Worm (Caenorhabditis elegans) whole organism, midembryonic: ENCODE results near the gene fbxb-16.

Experiments
- T22C8.4 ChIP-seq: fragments of 200-800 bp; sonication (Bioruptor generic); IDR thresholded peaks from 2 replicates; pipeline ENCODE4 v1.3.6; 2022; ENCODE audit warnings: missing genetic modification characterization, missing compliant biosample characterization
- cog-1 ChIP-seq: sonication (generic microtip); optimal IDR thresholded peaks from 2 replicates; lab custom pipeline; 2016; ENCODE audit warnings: missing genetic modification characterization, missing compliant biosample characterization
- flt-1 ChIP-seq: fragments of 200-800 bp; sonication (Bioruptor generic); IDR thresholded peaks from 2 replicates; pipeline ENCODE4 v1.3.6; 2022; ENCODE audit warnings: missing genetic modification characterization, missing compliant biosample characterization
- klf-2 ChIP-seq: fragments of 200-800 bp; sonication (Bioruptor generic); conservative IDR thresholded peaks from 2 replicates; pipeline ENCODE4 v1.3.6; 2022; ENCODE audit warnings: missing genetic modification reagents, missing genetic modification characterization, missing compliant biosample characterization
- med-1 ChIP-seq: sonication (generic microtip); optimal IDR thresholded peaks from 2 replicates; lab custom pipeline; 2017; ENCODE audit warnings: missing genetic modification characterization, mild to moderate bottlenecking, missing compliant biosample characterization, antibody characterized with exemption, missing genetic modification reagents; ENCODE audit not compliant: insufficient read depth
- ref-1 ChIP-seq: fragments of 200-800 bp; sonication (Bioruptor generic); conservative IDR thresholded peaks from 2 replicates; pipeline ENCODE4 v1.3.6; 2022; ENCODE audit warnings: missing genetic modification reagents, missing genetic modification characterization, missing compliant biosample characterization
- tab-1 ChIP-seq: fragments of 200-800 bp; sonication (Bioruptor generic); IDR thresholded peaks from 2 replicates; pipeline ENCODE4 v1.3.6; 2022; ENCODE audit warnings: missing genetic modification characterization, missing compliant biosample characterization
- ztf-23 ChIP-seq: fragments of 200-800 bp; sonication (Bioruptor generic); IDR thresholded peaks from 2 replicates; pipeline ENCODE4 v1.3.6; 2022; ENCODE audit warnings: missing genetic modification reagents, missing genetic modification characterization, missing compliant biosample characterization
- ztf-29 ChIP-seq: fragments of 200-800 bp; sonication (Bioruptor generic); IDR thresholded peaks from 2 replicates; pipeline ENCODE4 v1.3.6; 2022; ENCODE audit warnings: missing genetic modification reagents, missing genetic modification characterization, missing compliant biosample characterization

The fbxb-16 gene

DNA sequence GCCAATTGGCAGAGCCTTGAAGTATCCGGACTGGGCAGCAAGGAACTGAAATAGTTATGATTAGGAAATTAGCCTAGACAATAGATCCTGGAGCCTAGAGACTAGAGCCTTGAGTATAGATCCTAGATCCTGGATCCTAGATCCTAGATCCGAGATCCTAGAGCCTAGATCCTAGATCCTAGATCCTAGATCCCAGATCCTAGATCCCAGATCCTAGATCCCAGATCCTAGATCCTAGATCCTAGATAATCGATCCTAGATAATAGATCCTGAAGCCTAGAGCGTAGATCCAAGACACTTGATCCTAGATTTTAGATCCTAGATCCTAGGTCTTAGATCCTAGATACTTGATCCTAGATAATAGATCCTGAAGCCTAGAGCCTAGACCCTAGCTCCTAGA is 46.7 kb downstream of the fbxb-16 start:
- no peak for TF ChIP-seq ref-1 (GFP tag; lab: Robert Waterston, UW)
- TF ChIP-seq ztf-23 = no peak
- TF ChIP-seq klf-2 (GFP tag; lab: Robert Waterston, UW) = no peak
- TF ChIP-seq flt-1 = no peak
- no peak for TF ChIP-seq T22C8.4 (GFP tag; lab: Robert Waterston, UW)
- TF ChIP-seq tab-1 = no peak
- no peak for TF ChIP-seq ztf-29 (GFP tag; lab: Robert Waterston, UW)
- no peak for TF ChIP-seq med-1
- no peak for TF ChIP-seq cog-1 (tag; lab: Kevin White, UChicago)

DNA sequence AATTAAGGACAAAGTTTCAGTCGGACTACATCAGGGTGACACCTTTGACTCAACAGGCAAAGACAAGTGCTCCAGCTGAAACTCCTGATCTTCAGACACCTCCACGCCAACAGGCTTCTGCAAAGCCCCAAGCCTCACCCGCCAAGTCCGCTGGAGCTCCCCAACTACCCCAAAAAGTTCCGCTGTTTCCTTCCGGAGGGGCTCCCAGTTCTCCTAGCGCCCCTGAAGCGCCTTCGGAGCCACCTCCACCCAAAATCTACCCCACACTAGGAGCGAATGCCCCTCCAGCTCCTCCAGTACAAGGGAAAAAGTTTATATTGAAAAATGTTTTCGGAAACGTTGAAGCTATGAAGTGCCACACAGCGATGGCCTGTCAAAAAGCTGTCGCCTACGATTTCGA is 48.7 kb downstream of the fbxb-16 start:
- no peak for TF ChIP-seq ztf-29 (GFP tag; lab: Robert Waterston, UW)
- no peak for TF ChIP-seq ref-1 (GFP tag; lab: Robert Waterston, UW)
- TF ChIP-seq med-1 = no peak
- no peak for TF ChIP-seq T22C8.4 (GFP tag; lab: Robert Waterston, UW)
- TF ChIP-seq tab-1 = no peak
- TF ChIP-seq flt-1 = no peak
- no peak for TF ChIP-seq klf-2 (GFP tag; lab: Robert Waterston, UW)
- TF ChIP-seq cog-1 (tag; lab: Kevin White, UChicago) = no peak
- TF ChIP-seq ztf-23 = no peak

DNA sequence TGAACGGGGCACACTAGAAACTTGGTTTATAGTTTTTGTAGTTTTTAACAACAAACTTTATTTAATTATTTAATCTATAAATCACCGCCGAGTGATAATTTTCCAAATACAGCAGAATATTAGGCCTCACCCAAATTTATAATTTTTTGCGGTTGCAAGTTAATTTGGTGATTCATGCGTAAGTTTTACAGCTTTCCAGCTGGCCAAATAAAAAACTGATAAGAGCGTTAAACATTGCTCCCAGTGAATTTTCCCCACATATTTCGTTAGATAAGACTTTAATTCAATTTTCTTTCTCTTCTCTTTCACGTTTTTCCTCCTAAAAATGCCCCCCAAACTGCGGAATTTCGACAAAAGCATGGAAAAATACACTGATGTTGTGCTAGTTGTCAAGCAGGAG is 50.2 kb downstream of the fbxb-16 start, which contains the start of gene bath-47:
TSS of gene bath-47 (plus strand) at position 305 of the 400 bp plus-strand sequence.
- TF ChIP-seq cog-1 (tag; lab: Kevin White, UChicago) (no peak), klf-2 (GFP tag; lab: Robert Waterston, UW) (no peak), ref-1 (GFP tag; lab: Robert Waterston, UW) (no peak), ztf-23 (no peak), T22C8.4 (GFP tag; lab: Robert Waterston, UW) (no peak), flt-1 (no peak), ztf-29 (GFP tag; lab: Robert Waterston, UW) (no peak)

DNA sequence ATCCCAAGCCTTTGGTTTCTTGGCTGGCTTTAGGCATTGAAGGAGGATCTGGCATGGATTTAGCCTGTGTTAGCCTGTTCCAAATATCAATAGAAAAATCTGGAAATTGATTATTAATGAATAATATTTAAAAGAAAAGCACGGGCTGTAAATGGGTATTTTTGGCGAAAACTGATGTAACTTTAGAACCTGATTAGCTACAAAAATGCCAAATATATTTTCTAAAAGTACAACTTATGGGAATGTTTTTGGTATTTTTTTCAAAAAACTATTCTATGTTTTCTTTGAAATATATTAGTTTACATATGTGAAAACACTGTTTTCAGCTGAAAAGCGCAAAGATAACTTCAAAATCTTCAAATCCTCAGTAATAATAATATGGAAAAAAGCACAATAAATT is 51.0 kb downstream of the fbxb-16 start, which contains the start of gene bath-26:
TSS of gene bath-26 (minus strand) at position 101 of the 400 bp plus-strand sequence.
- TF ChIP-seq ztf-29 (GFP tag; lab: Robert Waterston, UW) = no peak
- no peak for TF ChIP-seq T22C8.4 (GFP tag; lab: Robert Waterston, UW)
- no peak for TF ChIP-seq ztf-23
- no peak for TF ChIP-seq med-1
- TF ChIP-seq cog-1 (tag; lab: Kevin White, UChicago) = no peak
- no peak for TF ChIP-seq flt-1
- no peak for TF ChIP-seq ref-1 (GFP tag; lab: Robert Waterston, UW)
- TF ChIP-seq tab-1 = no peak
- TF ChIP-seq klf-2 (GFP tag; lab: Robert Waterston, UW) = no peak
